Worm (Caenorhabditis elegans) whole organism, mixed stage, embryonic: ENCODE data around the gene T05C1.5.

Experiments used
- M03D4.4 ChIP-seq: sonication (generic microtip); optimal IDR thresholded peaks from 2 replicates; lab custom pipeline; 2017; ENCODE audit warnings: mild to moderate bottlenecking, missing genetic modification characterization, missing compliant biosample characterization
- bed-3 ChIP-seq: fragments of 200-800 bp; sonication (Bioruptor generic); optimal IDR thresholded peaks from 3 replicates; lab custom pipeline; 2018; ENCODE audit warnings: mild to moderate bottlenecking, missing genetic modification characterization, moderate library complexity, missing compliant biosample characterization
- blmp-1 ChIP-seq: fragments of 150-350 bp; optimal IDR thresholded peaks from 2 replicates; lab custom pipeline; 2014; ENCODE audit warnings: missing biosample characterization, missing genetic modification characterization
- ceh-39 ChIP-seq: fragments of 150-350 bp; optimal IDR thresholded peaks from 2 replicates; lab custom pipeline; 2014; ENCODE audit warnings: missing biosample characterization, missing genetic modification characterization
- ceh-43 ChIP-seq: fragments of 200-800 bp; sonication (Bioruptor generic); optimal IDR thresholded peaks from 2 replicates; lab custom pipeline; 2018; ENCODE audit warnings: mild to moderate bottlenecking, missing genetic modification characterization, moderate library complexity, missing compliant biosample characterization
- ceh-83 ChIP-seq: fragments of 200-800 bp; sonication (Bioruptor generic); optimal IDR thresholded peaks from 2 replicates; lab custom pipeline; 2018; ENCODE audit warnings: mild to moderate bottlenecking, missing genetic modification characterization, missing compliant biosample characterization
- cnd-1 ChIP-seq: fragments of 200-800 bp; sonication (Bioruptor generic); optimal IDR thresholded peaks from 2 replicates; lab custom pipeline; 2018; ENCODE audit warnings: mild to moderate bottlenecking, missing genetic modification characterization, missing compliant biosample characterization
- drap-1 ChIP-seq: fragments of 200-800 bp; sonication (Bioruptor generic); optimal IDR thresholded peaks from 3 replicates; lab custom pipeline; 2018; ENCODE audit warnings: mild to moderate bottlenecking, missing genetic modification characterization, missing compliant biosample characterization
- elt-1 ChIP-seq: sonication (generic microtip); optimal IDR thresholded peaks from 2 replicates; lab custom pipeline; 2017; ENCODE audit warnings: missing genetic modification characterization, mild to moderate bottlenecking, missing compliant biosample characterization, antibody characterized with exemption, moderate library complexity, borderline replicate concordance; ENCODE audit not compliant: insufficient read depth
- elt-3 ChIP-seq: fragments of 150-350 bp; optimal IDR thresholded peaks from 2 replicates; lab custom pipeline; 2014; ENCODE audit warnings: missing biosample characterization, missing genetic modification characterization
- flh-1 ChIP-seq: fragments of 200-800 bp; sonication (Bioruptor generic); optimal IDR thresholded peaks from 2 replicates; lab custom pipeline; 2018; ENCODE audit warnings: mild to moderate bottlenecking, missing genetic modification characterization, moderate library complexity, missing compliant biosample characterization
- ham-2 ChIP-seq: fragments of 200-800 bp; sonication (Bioruptor generic); optimal IDR thresholded peaks from 2 replicates; lab custom pipeline; 2018; ENCODE audit warnings: mild to moderate bottlenecking, missing genetic modification characterization, missing compliant biosample characterization
- hlh-1 ChIP-seq: fragments of 150-350 bp; optimal IDR thresholded peaks from 2 replicates; lab custom pipeline; 2014; ENCODE audit warnings: missing biosample characterization, missing genetic modification reagents, missing genetic modification characterization
- lin-13 ChIP-seq: fragments of 150-350 bp; optimal IDR thresholded peaks from 2 replicates; lab custom pipeline; 2014; ENCODE audit warnings: missing biosample characterization, missing genetic modification characterization
- lin-32 ChIP-seq: fragments of 200-800 bp; sonication (Bioruptor generic); optimal IDR thresholded peaks from 2 replicates; lab custom pipeline; 2018; ENCODE audit warnings: mild to moderate bottlenecking, missing genetic modification characterization, missing compliant biosample characterization
- lsy-2 ChIP-seq: fragments of 150-350 bp; optimal IDR thresholded peaks from 2 replicates; lab custom pipeline; 2014; ENCODE audit warnings: missing biosample characterization, missing genetic modification characterization
- mab-5 ChIP-seq: fragments of 150-350 bp; optimal IDR thresholded peaks from 2 replicates; lab custom pipeline; 2014; ENCODE audit warnings: missing biosample characterization, missing genetic modification characterization
- mep-1 ChIP-seq: fragments of 150-350 bp; optimal IDR thresholded peaks from 2 replicates; lab custom pipeline; 2017; ENCODE audit warnings: missing biosample characterization, missing genetic modification reagents, missing genetic modification characterization, inconsistent platforms
- mls-2 ChIP-seq: sonication (generic microtip); optimal IDR thresholded peaks from 2 replicates; lab custom pipeline; 2016; ENCODE audit warnings: mild to moderate bottlenecking, missing genetic modification characterization, moderate library complexity, missing compliant biosample characterization
- nhr-12 ChIP-seq: fragments of 150-350 bp; optimal IDR thresholded peaks from 2 replicates; lab custom pipeline; 2014; ENCODE audit warnings: missing biosample characterization, missing genetic modification characterization
- nhr-2 ChIP-seq: fragments of 150-350 bp; optimal IDR thresholded peaks from 2 replicates; lab custom pipeline; 2014; ENCODE audit warnings: missing biosample characterization, missing genetic modification characterization
- nhr-237 ChIP-seq: fragments of 150-350 bp; optimal IDR thresholded peaks from 2 replicates; lab custom pipeline; 2014; ENCODE audit warnings: missing biosample characterization, missing genetic modification characterization
- nhr-28 ChIP-seq: fragments of 150-350 bp; optimal IDR thresholded peaks from 2 replicates; lab custom pipeline; 2014; ENCODE audit warnings: missing biosample characterization, missing genetic modification characterization
- nhr-76 ChIP-seq: sonication (generic microtip); optimal IDR thresholded peaks from 2 replicates; lab custom pipeline; 2017; ENCODE audit warnings: missing biosample characterization, missing genetic modification characterization
- pha-4 ChIP-seq: fragments of 150-350 bp; optimal IDR thresholded peaks from 2 replicates; lab custom pipeline; 2018; ENCODE audit warnings: missing biosample characterization, missing genetic modification reagents, missing genetic modification characterization
- sem-2 ChIP-seq: fragments of 200-800 bp; sonication (Bioruptor generic); optimal IDR thresholded peaks from 2 replicates; lab custom pipeline; 2018; ENCODE audit warnings: mild to moderate bottlenecking, missing genetic modification characterization, missing compliant biosample characterization
- snpc-4 ChIP-seq: fragments of 150-350 bp; optimal IDR thresholded peaks from 2 replicates; lab custom pipeline; 2014; ENCODE audit warnings: missing biosample characterization, missing genetic modification characterization
- sptf-1 ChIP-seq: sonication (generic microtip); optimal IDR thresholded peaks from 2 replicates; lab custom pipeline; 2017; ENCODE audit warnings: mild to moderate bottlenecking, missing genetic modification characterization, moderate library complexity, missing compliant biosample characterization
- tbx-8 ChIP-seq: fragments of 200-800 bp; sonication (Bioruptor generic); optimal IDR thresholded peaks from 2 replicates; lab custom pipeline; 2018; ENCODE audit warnings: mild to moderate bottlenecking, missing genetic modification characterization, moderate library complexity, missing compliant biosample characterization
- unc-120 ChIP-seq: sonication (generic microtip); optimal IDR thresholded peaks from 2 replicates; lab custom pipeline; 2017; ENCODE audit warnings: missing genetic modification characterization, missing compliant biosample characterization; ENCODE audit not compliant: poor library complexity, severe bottlenecking
- unc-39 ChIP-seq: fragments of 150-350 bp; optimal IDR thresholded peaks from 2 replicates; lab custom pipeline; 2014; ENCODE audit warnings: missing biosample characterization, missing genetic modification characterization
- unc-62 ChIP-seq: fragments of 150-350 bp; optimal IDR thresholded peaks from 2 replicates; lab custom pipeline; 2014; ENCODE audit warnings: missing biosample characterization, missing genetic modification reagents, missing genetic modification characterization
- zip-8 ChIP-seq: fragments of 150-350 bp; optimal IDR thresholded peaks from 2 replicates; lab custom pipeline; 2014; ENCODE audit warnings: missing biosample characterization, missing genetic modification characterization
- ztf-11 ChIP-seq: fragments of 150-350 bp; optimal IDR thresholded peaks from 2 replicates; lab custom pipeline; 2014; ENCODE audit warnings: missing biosample characterization, missing genetic modification characterization

The T05C1.5 gene

ce11 chrII:4482021-4482420 lies 8.6 kb downstream of the T05C1.5 start, which contains the start of gene T05C1.2:
T05C1.2 (minus strand) TSS chrII:4482121.
- TF ChIP-seq lin-32 (no peak), ztf-11 (tag; lab: Kevin White, UChicago) (no peak), unc-39 (tag; lab: Kevin White, UChicago) (no peak), ceh-43 (no peak), drap-1 (no peak), nhr-237 (tag; lab: Kevin White, UChicago) (no peak), unc-120 (tag; lab: Kevin White, UChicago) (no peak), ceh-39 (no peak), mab-5 (tag; lab: Kevin White, UChicago) (no peak), snpc-4 (tag; lab: Kevin White, UChicago) (no peak), bed-3 (GFP tag; lab: Kevin White, UChicago) (no peak)

ce11 chrII:4478303-4478702 lies 12.3 kb downstream of the T05C1.5 start, which contains the start of gene T05C1.1:
T05C1.1 (plus strand) TSS chrII:4478603.
- TF ChIP-seq lsy-2, result no peak
- TF ChIP-seq nhr-76 (tag; lab: Kevin White, UChicago), result no peak
- no peak for TF ChIP-seq M03D4.4 (tag; lab: Kevin White, UChicago)
- no peak for TF ChIP-seq mep-1 (tag; lab: Kevin White, UChicago)
- no peak for TF ChIP-seq nhr-237 (tag; lab: Kevin White, UChicago)
- no peak for TF ChIP-seq cnd-1 (tag; lab: Kevin White, UChicago)
- no peak for TF ChIP-seq sem-2 (GFP tag; lab: Kevin White, UChicago)
- TF ChIP-seq pha-4, result no peak
- no peak for TF ChIP-seq nhr-12 (tag; lab: Kevin White, UChicago)
- TF ChIP-seq unc-62 (GFP tag; lab: Kevin White, UChicago), result no peak
- no peak for TF ChIP-seq unc-39 (tag; lab: Kevin White, UChicago)
- no peak for TF ChIP-seq ceh-83 (GFP tag; lab: Kevin White, UChicago)
- TF ChIP-seq tbx-8 (GFP tag; lab: Kevin White, UChicago), result no peak
- no peak for TF ChIP-seq zip-8 (tag; lab: Kevin White, UChicago)
- TF ChIP-seq ham-2 (GFP tag; lab: Kevin White, UChicago), result no peak

ce11 chrII:4474005-4474655 lies 16.5 kb downstream of the T05C1.5 start:
- no peak for TF ChIP-seq elt-1 (tag; lab: Kevin White, UChicago)
- TF ChIP-seq M03D4.4 (tag; lab: Kevin White, UChicago), result no peak
- TF ChIP-seq ztf-11 (tag; lab: Kevin White, UChicago), result no peak
- no peak for TF ChIP-seq ceh-43
- TF ChIP-seq unc-62 (GFP tag; lab: Kevin White, UChicago), result no peak
- TF ChIP-seq cnd-1 (tag; lab: Kevin White, UChicago), result no peak
- TF ChIP-seq nhr-28, result no peak
- no peak for TF ChIP-seq mab-5 (tag; lab: Kevin White, UChicago)
- TF ChIP-seq unc-39 (tag; lab: Kevin White, UChicago), result no peak
- no peak for TF ChIP-seq nhr-12 (tag; lab: Kevin White, UChicago)
- no peak for TF ChIP-seq flh-1
- TF ChIP-seq bed-3 (GFP tag; lab: Kevin White, UChicago), result no peak
- TF ChIP-seq sem-2 (GFP tag; lab: Kevin White, UChicago), result no peak
- TF ChIP-seq ceh-39, result no peak
- TF ChIP-seq zip-8 (tag; lab: Kevin White, UChicago), result no peak

ce11 chrII:4470972-4471645 lies 19.5 kb downstream of the T05C1.5 start, which contains the start of gene W06B4.1:
W06B4.1 (plus strand) TSS chrII:4471595.
- TF ChIP-seq unc-120 (tag; lab: Kevin White, UChicago) (no peak), nhr-2 (no peak), lin-13 (no peak), nhr-76 (tag; lab: Kevin White, UChicago) (no peak), mls-2 (no peak), nhr-28 (no peak), pha-4 (no peak), snpc-4 (tag; lab: Kevin White, UChicago) (no peak), blmp-1 (no peak), unc-39 (tag; lab: Kevin White, UChicago) (no peak), unc-62 (GFP tag; lab: Kevin White, UChicago) (no peak), tbx-8 (GFP tag; lab: Kevin White, UChicago) (no peak), elt-3 (no peak), zip-8 (tag; lab: Kevin White, UChicago) (no peak), sptf-1 (tag; lab: Kevin White, UChicago) (no peak), drap-1 (no peak), nhr-237 (tag; lab: Kevin White, UChicago) (no peak), lsy-2 (no peak), hlh-1 (no peak), flh-1 (no peak)
- TF ChIP-seq, all 35 proteins: peak for 0
